Worm (Caenorhabditis elegans) whole organism, L4 larva: Measurements from ENCODE around the gene K07D4.5.
A peak's percentile ranks its signal among the peaks of the same experiment; 100 is the strongest.

Experiments
- nhr-111 ChIP-seq: fragments of 200-800 bp; sonication (Bioruptor generic); optimal IDR thresholded peaks from 2 replicates; lab custom pipeline; 2018; ENCODE audit warnings: mild to moderate bottlenecking, missing genetic modification characterization, missing compliant biosample characterization
- nhr-237 ChIP-seq: sonication (generic microtip); optimal IDR thresholded peaks from 2 replicates; lab custom pipeline; 2017; ENCODE audit warnings: missing biosample characterization, missing genetic modification characterization
- nhr-25 ChIP-seq: sonication (generic microtip); optimal IDR thresholded peaks from 2 replicates; lab custom pipeline; 2017; ENCODE audit warnings: missing genetic modification characterization, mild to moderate bottlenecking, missing compliant biosample characterization, antibody characterized with exemption, moderate library complexity, borderline replicate concordance; ENCODE audit not compliant: insufficient read depth

DNA sequence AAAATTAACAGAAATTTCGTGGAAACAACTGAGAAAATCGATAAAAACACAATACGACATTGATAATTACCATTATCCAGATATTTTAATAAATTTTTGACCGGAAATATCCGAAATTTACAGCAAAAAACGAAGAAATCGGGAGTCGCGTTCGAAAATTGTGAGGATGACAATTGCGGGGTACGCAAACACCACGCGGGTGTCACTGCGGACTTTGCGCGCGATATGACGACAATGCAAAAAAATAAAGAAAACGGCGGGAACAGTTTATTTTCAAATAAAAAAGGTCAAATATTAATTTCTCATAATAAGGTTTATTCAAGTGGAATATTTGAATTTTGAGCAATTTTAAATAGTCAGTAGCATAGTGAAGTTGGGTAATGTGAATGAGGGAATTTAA, 19.0 kb upstream of the K07D4.5 start, which contains the start of gene rpn-11:
- TF ChIP-seq nhr-111 (GFP tag; lab: Kevin White, UChicago), result no peak
- no peak for TF ChIP-seq nhr-237 (tag; lab: Kevin White, UChicago)
- peak; percentile 70 for TF ChIP-seq nhr-25
